Worm (Caenorhabditis elegans): Measurements from ENCODE around the gene tag-164.
A peak's percentile ranks its signal among the peaks of the same experiment; 100 is the strongest.

The tag-164 gene

DNA sequence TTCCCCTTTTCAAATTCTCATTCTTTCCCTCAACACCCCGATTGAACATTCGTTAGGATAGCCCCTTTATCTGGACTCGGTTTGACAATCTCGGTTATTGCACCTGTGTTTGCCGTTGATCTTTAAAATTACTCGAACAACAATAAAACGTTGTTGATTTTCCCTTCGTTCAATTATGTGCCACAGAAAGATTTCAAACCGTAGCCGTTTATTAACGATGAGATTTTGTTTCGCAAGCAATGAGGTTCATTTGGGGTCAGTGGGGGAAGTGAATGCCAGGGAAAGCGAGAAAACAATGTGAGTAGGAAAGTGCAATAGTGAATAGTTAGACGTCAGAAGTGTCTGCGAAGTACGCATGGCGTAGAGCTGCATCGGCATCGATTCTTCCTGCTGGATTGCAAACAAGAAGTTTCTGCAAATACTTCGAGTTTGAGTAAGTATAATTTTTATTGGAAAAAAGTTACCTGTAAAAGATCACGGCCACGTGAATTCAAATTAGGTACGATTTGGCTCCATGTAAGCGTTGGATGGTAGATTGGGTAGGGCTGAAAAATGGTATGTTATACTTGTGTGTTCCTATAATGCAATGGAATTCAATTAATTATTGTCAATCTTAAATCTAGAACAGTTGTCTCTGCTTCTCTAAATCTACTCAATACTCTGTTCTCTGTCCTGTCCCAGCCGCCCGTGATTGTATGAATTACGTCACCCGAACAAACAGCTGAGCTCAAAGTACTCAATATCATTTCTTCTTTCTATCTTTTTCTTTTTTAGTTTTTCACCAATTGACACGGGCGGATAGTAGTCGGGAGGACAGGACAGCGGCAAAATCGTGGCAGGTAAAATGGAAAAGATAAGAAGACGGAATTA is 5.4 kb downstream of the tag-164 start, which contains the start of gene kel-3:
Gene kel-3 (plus strand): TSS at position 328 of the 870 bp plus-strand sequence.
- no peak for TF ChIP-seq mml-1 (tag; optimal IDR thresholded peaks at IDR 0.05)
- no peak for TF ChIP-seq eor-1 (tag; optimal IDR thresholded peaks at IDR 0.05)
- peak; percentile 7 for TF ChIP-seq snpc-4 (tag; optimal IDR thresholded peaks at IDR 0.05)
- TF ChIP-seq lin-15B (tag; optimal IDR thresholded peaks at IDR 0.05), result peak; percentile 34
- TF ChIP-seq lin-39 (tag; optimal IDR thresholded peaks at IDR 0.05), result peak; percentile 47
- TF ChIP-seq fkh-2 (tag; optimal IDR thresholded peaks at IDR 0.05), result no peak
- TF ChIP-seq lsy-12 (tag; optimal IDR thresholded peaks at IDR 0.05), result peak; percentile 75
- TF ChIP-seq nfya-1 (tag; optimal IDR thresholded peaks at IDR 0.05; ENCODE audit: insufficient read depth), result peak; percentile 70
- no peak for TF ChIP-seq unc-39 (tag; optimal IDR thresholded peaks at IDR 0.05)
- TF ChIP-seq ceh-82 (tag; optimal IDR thresholded peaks at IDR 0.05), result peak; percentile 33
- no peak for TF ChIP-seq elt-1 (tag; optimal IDR thresholded peaks at IDR 0.05)
- no peak for TF ChIP-seq egl-27 (tag; optimal IDR thresholded peaks at IDR 0.05)
- TF ChIP-seq nhr-11 (tag; optimal IDR thresholded peaks at IDR 0.05), result peak; percentile 54
- peak; percentile 96 for TF ChIP-seq pqm-1 (tag; optimal IDR thresholded peaks at IDR 0.05)
- TF ChIP-seq nhr-237 (tag; optimal IDR thresholded peaks at IDR 0.05), result no peak
- TF ChIP-seq nhr-28 (tag; optimal IDR thresholded peaks at IDR 0.05), result no peak
- TF ChIP-seq hmg-11 (tag; optimal IDR thresholded peaks at IDR 0.05), result peak; percentile 32
- peak; percentile 37 for TF ChIP-seq nhr-25 (tag; optimal IDR thresholded peaks at IDR 0.05)
- TF ChIP-seq aly-2 (tag; optimal IDR thresholded peaks at IDR 0.05), result peak; percentile 85
- TF ChIP-seq nhr-23 (tag; optimal IDR thresholded peaks at IDR 0.05), result peak; percentile 77
- peak; percentile 99 for TF ChIP-seq ama-1 (optimal IDR thresholded peaks at IDR 0.05)
- TF ChIP-seq ceh-16 (tag; optimal IDR thresholded peaks at IDR 0.05), result no peak
- TF ChIP-seq ztf-4 (tag; optimal IDR thresholded peaks at IDR 0.05), result no peak
- TF ChIP-seq jun-1 (tag; optimal IDR thresholded peaks at IDR 0.05), result peak; percentile 85
- peak; percentile 80 for TF ChIP-seq nhr-43 (tag; optimal IDR thresholded peaks at IDR 0.05; ENCODE audit: poor library complexity, severe bottlenecking)
- no peak for TF ChIP-seq mdl-1 (tag; optimal IDR thresholded peaks at IDR 0.05)
- TF ChIP-seq elt-3 (tag; optimal IDR thresholded peaks at IDR 0.05), result peak in 2 of 3 experiments; percentile 52 to 73
- TF ChIP-seq nhr-77 (tag; optimal IDR thresholded peaks at IDR 0.05), result peak; percentile 63
- TF ChIP-seq ZK546.5 (tag; optimal IDR thresholded peaks at IDR 0.05), result peak; percentile 50
- no peak for TF ChIP-seq nhr-67 (tag; optimal IDR thresholded peaks at IDR 0.05)
- no peak for TF ChIP-seq ceh-9 (tag; optimal IDR thresholded peaks at IDR 0.05)
- TF ChIP-seq ztf-11 (tag; optimal IDR thresholded peaks at IDR 0.05), result no peak
- no peak for TF ChIP-seq nhr-12 (tag; optimal IDR thresholded peaks at IDR 0.05)
- no peak for TF ChIP-seq fkh-10 (GFP tag; optimal IDR thresholded peaks at IDR 0.05)
- TF ChIP-seq unc-62 (GFP tag; optimal IDR thresholded peaks at IDR 0.05), result peak; percentile 61
- no peak for TF ChIP-seq zag-1 (tag; optimal IDR thresholded peaks at IDR 0.05)
- TF ChIP-seq pha-4 (tag; optimal IDR thresholded peaks at IDR 0.05), result peak; percentile 85
- TF ChIP-seq R02D3.7 (tag; optimal IDR thresholded peaks at IDR 0.05), result peak; percentile 26
- TF ChIP-seq sea-2 (GFP tag; optimal IDR thresholded peaks at IDR 0.05), result no peak
- peak; percentile 37 for TF ChIP-seq fos-1 (tag; optimal IDR thresholded peaks at IDR 0.05)
- no peak for TF ChIP-seq egl-5 (tag; optimal IDR thresholded peaks at IDR 0.05)
- TF ChIP-seq tbx-2 (tag; optimal IDR thresholded peaks at IDR 0.05), result peak; percentile 53
- TF ChIP-seq ceh-28 (tag; optimal IDR thresholded peaks at IDR 0.05), result peak; percentile 89
- TF ChIP-seq nhr-76 (tag; optimal IDR thresholded peaks at IDR 0.05), result peak; percentile 55
- no peak for TF ChIP-seq daf-12 (tag; optimal IDR thresholded peaks at IDR 0.05)
- TF ChIP-seq skn-1 (tag; optimal IDR thresholded peaks at IDR 0.05), result no peak
- TF ChIP-seq elt-2 (tag; optimal IDR thresholded peaks at IDR 0.05), result peak; percentile 96

All from whole organism, L3 larva.